Fruit fly (Drosophila melanogaster) whole organism, prepupa: ENCODE measurements around the gene CecB.

Experiments
- CG10631 ChIP-seq: fragments of 200-800 bp; sonication (Bioruptor generic); optimal IDR thresholded peaks from 2 replicates; lab custom pipeline; 2016; ENCODE audit warnings: missing biosample characterization, missing genetic modification characterization
- CG10669 ChIP-seq: fragments of 200-800 bp; sonication (Bioruptor generic); optimal IDR thresholded peaks from 3 replicates; lab custom pipeline; 2018; ENCODE audit warnings: missing biosample characterization, mild to moderate bottlenecking, missing genetic modification characterization, moderate library complexity
- CG11762 ChIP-seq: fragments of 200-800 bp; sonication (Bioruptor generic); optimal IDR thresholded peaks from 3 replicates; lab custom pipeline; 2016; ENCODE audit warnings: missing biosample characterization, missing genetic modification characterization; ENCODE audit not compliant: insufficient read depth
- CG11902 ChIP-seq: fragments of 200-800 bp; sonication (Bioruptor generic); optimal IDR thresholded peaks from 3 replicates; lab custom pipeline; 2016; ENCODE audit warnings: missing biosample characterization, missing genetic modification characterization
- CG15336 ChIP-seq: fragments of 200-800 bp; sonication (Bioruptor generic); IDR thresholded peaks from 2 replicates; pipeline ENCODE4 v1.3.6; 2022; ENCODE audit warnings: missing biosample characterization, missing genetic modification characterization
- CG1621 ChIP-seq: fragments of 200-800 bp; sonication (Bioruptor generic); optimal IDR thresholded peaks from 3 replicates; lab custom pipeline; 2018; ENCODE audit warnings: missing biosample characterization, mild to moderate bottlenecking, missing genetic modification characterization
- CG16779 ChIP-seq: fragments of 200-800 bp; sonication (Bioruptor generic); optimal IDR thresholded peaks from 3 replicates; lab custom pipeline; 2017; ENCODE audit warnings: missing biosample characterization, mild to moderate bottlenecking, missing genetic modification characterization
- CG3032 ChIP-seq: fragments of 200-800 bp; optimal IDR thresholded peaks from 2 replicates; lab custom pipeline; 2019; ENCODE audit warnings: missing biosample characterization, mild to moderate bottlenecking, missing genetic modification characterization, moderate library complexity
- CG31627 ChIP-seq: fragments of 200-800 bp; sonication (Bioruptor generic); optimal IDR thresholded peaks from 3 replicates; lab custom pipeline; 2016; ENCODE audit warnings: missing biosample characterization, missing genetic modification characterization
- CG32006 ChIP-seq: fragments of 200-800 bp; sonication (Bioruptor generic); optimal IDR thresholded peaks from 3 replicates; lab custom pipeline; 2017; ENCODE audit warnings: missing biosample characterization, mild to moderate bottlenecking, missing genetic modification characterization
- CG3919 ChIP-seq: fragments of 200-800 bp; sonication (Bioruptor generic); optimal IDR thresholded peaks from 3 replicates; lab custom pipeline; 2016; ENCODE audit warnings: missing biosample characterization, missing genetic modification characterization
- CG6276 ChIP-seq: fragments of 200-800 bp; sonication (Bioruptor generic); optimal IDR thresholded peaks from 2 replicates; lab custom pipeline; 2017; ENCODE audit warnings: missing biosample characterization, mild to moderate bottlenecking, missing genetic modification characterization
- CG6792 ChIP-seq: fragments of 200-800 bp; sonication (Bioruptor generic); optimal IDR thresholded peaks from 3 replicates; lab custom pipeline; 2016; ENCODE audit warnings: missing biosample characterization, missing genetic modification characterization
- CG6808 ChIP-seq: fragments of 200-800 bp; sonication (Bioruptor generic); optimal IDR thresholded peaks from 3 replicates; lab custom pipeline; 2017; ENCODE audit warnings: missing biosample characterization, missing genetic modification characterization, mild to moderate bottlenecking, moderate library complexity, missing genetic modification reagents
- CG6854 ChIP-seq: fragments of 200-800 bp; sonication (Bioruptor generic); optimal IDR thresholded peaks from 2 replicates; lab custom pipeline; 2017; ENCODE audit warnings: missing biosample characterization, mild to moderate bottlenecking, missing genetic modification characterization
- CG7368 ChIP-seq: fragments of 200-800 bp; sonication (Bioruptor generic); optimal IDR thresholded peaks from 3 replicates; lab custom pipeline; 2016; ENCODE audit warnings: missing biosample characterization, missing genetic modification characterization
- CG8319 ChIP-seq: fragments of 200-800 bp; sonication (Bioruptor generic); optimal IDR thresholded peaks from 3 replicates; lab custom pipeline; 2016; ENCODE audit warnings: missing biosample characterization, missing genetic modification characterization
- CG9139 ChIP-seq: fragments of 200-800 bp; sonication (Bioruptor generic); optimal IDR thresholded peaks from 3 replicates; lab custom pipeline; 2017; ENCODE audit warnings: missing biosample characterization, mild to moderate bottlenecking, missing genetic modification characterization
- Eip75B ChIP-seq: fragments of 200-800 bp; sonication (Bioruptor generic); optimal IDR thresholded peaks from 3 replicates; lab custom pipeline; 2016; ENCODE audit warnings: missing biosample characterization, missing genetic modification characterization
- Eip78C ChIP-seq: fragments of 200-800 bp; sonication (Bioruptor generic); peaks from one replicate; lab custom pipeline; 2016; ENCODE audit warnings: missing biosample characterization, missing genetic modification characterization
- Eip93F ChIP-seq: fragments of 200-800 bp; sonication (Bioruptor generic); optimal IDR thresholded peaks from 2 replicates; lab custom pipeline; 2016; ENCODE audit warnings: missing biosample characterization, mild to moderate bottlenecking, missing genetic modification characterization
- Ets21C ChIP-seq: fragments of 200-800 bp; sonication (Bioruptor generic); optimal IDR thresholded peaks from 3 replicates; lab custom pipeline; 2016; ENCODE audit warnings: missing biosample characterization, missing genetic modification characterization
- Ets96B ChIP-seq: fragments of 200-800 bp; optimal IDR thresholded peaks from 2 replicates; lab custom pipeline; 2019; ENCODE audit warnings: missing biosample characterization, mild to moderate bottlenecking, missing genetic modification characterization, moderate library complexity
- Gug ChIP-seq: fragments of 200-800 bp; sonication (Bioruptor generic); IDR thresholded peaks from 2 replicates; pipeline ENCODE4 v1.3.6; 2022; ENCODE audit warnings: missing biosample characterization, missing genetic modification characterization
- Hr38 ChIP-seq: sonication (Bioruptor generic); optimal IDR thresholded peaks from 2 replicates; lab custom pipeline; 2016; ENCODE audit warnings: missing biosample characterization, missing genetic modification characterization
- Hr39 ChIP-seq: fragments of 200-800 bp; sonication (Bioruptor generic); optimal IDR thresholded peaks from 2 replicates; lab custom pipeline; 2016; ENCODE audit warnings: missing biosample characterization, missing genetic modification characterization
- Hr4 ChIP-seq: fragments of 200-800 bp; sonication (Bioruptor generic); optimal IDR thresholded peaks from 3 replicates; lab custom pipeline; 2016; ENCODE audit warnings: missing biosample characterization, missing genetic modification characterization
- Lpt ChIP-seq: fragments of 200-800 bp; sonication (Bioruptor generic); optimal IDR thresholded peaks from 3 replicates; lab custom pipeline; 2016; ENCODE audit warnings: missing biosample characterization, missing genetic modification characterization
- Met ChIP-seq: fragments of 200-800 bp; sonication (Bioruptor generic); optimal IDR thresholded peaks from 3 replicates; lab custom pipeline; 2016; ENCODE audit warnings: missing biosample characterization, missing genetic modification characterization
- OdsH ChIP-seq: fragments of 200-800 bp; sonication (Bioruptor generic); optimal IDR thresholded peaks from 3 replicates; lab custom pipeline; 2016; ENCODE audit warnings: missing biosample characterization, missing genetic modification characterization
- Smox ChIP-seq: fragments of 200-800 bp; sonication (Bioruptor generic); optimal IDR thresholded peaks from 3 replicates; lab custom pipeline; 2016; ENCODE audit warnings: missing biosample characterization, missing genetic modification characterization
- Sox102F ChIP-seq: fragments of 200-800 bp; sonication (Bioruptor generic); optimal IDR thresholded peaks from 2 replicates; lab custom pipeline; 2016; ENCODE audit warnings: missing biosample characterization, mild to moderate bottlenecking, missing genetic modification characterization
- Sox14 ChIP-seq: fragments of 200-800 bp; sonication (Bioruptor generic); optimal IDR thresholded peaks from 3 replicates; lab custom pipeline; 2016; ENCODE audit warnings: missing biosample characterization, missing genetic modification characterization
- Sox15 ChIP-seq: fragments of 200-800 bp; sonication (Bioruptor generic); optimal IDR thresholded peaks from 3 replicates; lab custom pipeline; 2016; ENCODE audit warnings: missing biosample characterization, missing genetic modification characterization
- achi ChIP-seq: fragments of 200-800 bp; sonication (Bioruptor generic); optimal IDR thresholded peaks from 3 replicates; lab custom pipeline; 2016; ENCODE audit warnings: missing biosample characterization, missing genetic modification characterization
- acj6 ChIP-seq: fragments of 200-800 bp; sonication (Bioruptor generic); optimal IDR thresholded peaks from 3 replicates; lab custom pipeline; 2016; ENCODE audit warnings: missing biosample characterization, missing genetic modification characterization
- cyc ChIP-seq: fragments of 200-800 bp; sonication (Bioruptor generic); optimal IDR thresholded peaks from 3 replicates; lab custom pipeline; 2016; ENCODE audit warnings: missing biosample characterization, missing genetic modification characterization
- dsx ChIP-seq: fragments of 200-800 bp; optimal IDR thresholded peaks from 3 replicates; lab custom pipeline; 2019; ENCODE audit warnings: missing biosample characterization, mild to moderate bottlenecking, missing genetic modification characterization, moderate library complexity; ENCODE audit not compliant: poor library complexity, severe bottlenecking
- eg ChIP-seq: fragments of 200-800 bp; sonication (Bioruptor generic); IDR thresholded peaks from 3 replicates; pipeline ENCODE4 v1.3.6; 2022; ENCODE audit warnings: missing biosample characterization, missing genetic modification characterization
- esn ChIP-seq: fragments of 200-800 bp; sonication (Bioruptor generic); optimal IDR thresholded peaks from 2 replicates; lab custom pipeline; 2016; ENCODE audit warnings: missing biosample characterization, mild to moderate bottlenecking, missing genetic modification characterization, moderate library complexity
- fd59A ChIP-seq: fragments of 200-800 bp; sonication (Bioruptor generic); optimal IDR thresholded peaks from 2 replicates; lab custom pipeline; 2017; ENCODE audit warnings: missing biosample characterization, mild to moderate bottlenecking, missing genetic modification characterization, missing genetic modification reagents
- fd85E ChIP-seq: fragments of 200-800 bp; sonication (Bioruptor generic); optimal IDR thresholded peaks from 3 replicates; lab custom pipeline; 2016; ENCODE audit warnings: missing biosample characterization, missing genetic modification characterization
- fkh ChIP-seq: fragments of 200-800 bp; sonication (Bioruptor generic); optimal IDR thresholded peaks from 3 replicates; lab custom pipeline; 2017; ENCODE audit warnings: missing biosample characterization, mild to moderate bottlenecking, missing genetic modification characterization, moderate library complexity
- lz ChIP-seq: fragments of 200-800 bp; sonication (Bioruptor generic); optimal IDR thresholded peaks from 3 replicates; lab custom pipeline; 2016; ENCODE audit warnings: missing biosample characterization, missing genetic modification characterization
- net ChIP-seq: fragments of 200-800 bp; sonication (Bioruptor generic); optimal IDR thresholded peaks from 3 replicates; lab custom pipeline; 2016; ENCODE audit warnings: missing biosample characterization, missing genetic modification characterization
- pdm3 ChIP-seq: fragments of 200-800 bp; sonication (Bioruptor generic); optimal IDR thresholded peaks from 3 replicates; lab custom pipeline; 2016; ENCODE audit warnings: missing biosample characterization, missing genetic modification characterization
- salr ChIP-seq, 2 experiments: fragments of 200-800 bp; sonication (Bioruptor generic); optimal IDR thresholded peaks; 3 replicates each; lab custom pipeline; 2016 to 2018; ENCODE audit warnings: missing biosample characterization in 2 of 2, missing genetic modification characterization in 2 of 2, mild to moderate bottlenecking in 1 of 2
- spab ChIP-seq: fragments of 200-800 bp; sonication (Bioruptor generic); optimal IDR thresholded peaks from 2 replicates; lab custom pipeline; 2017; ENCODE audit warnings: missing biosample characterization, mild to moderate bottlenecking, missing genetic modification characterization, missing genetic modification reagents
- ss ChIP-seq, 2 experiments: fragments of 200-800 bp; sonication (Bioruptor generic); optimal IDR thresholded peaks; 2 replicates in 1 of 2; 3 replicates in 1 of 2; lab custom pipeline; 2017 to 2018; ENCODE audit warnings: mild to moderate bottlenecking in 2 of 2, missing biosample characterization in 2 of 2, missing genetic modification characterization in 2 of 2, moderate library complexity in 1 of 2
- svp ChIP-seq: fragments of 200-800 bp; sonication (Bioruptor generic); peaks from one replicate; lab custom pipeline; 2016; ENCODE audit warnings: missing biosample characterization, missing genetic modification characterization
- topi ChIP-seq: fragments of 200-800 bp; sonication (Bioruptor generic); optimal IDR thresholded peaks from 3 replicates; lab custom pipeline; 2016; ENCODE audit warnings: missing biosample characterization, missing genetic modification characterization

Gene CecB

DNA sequence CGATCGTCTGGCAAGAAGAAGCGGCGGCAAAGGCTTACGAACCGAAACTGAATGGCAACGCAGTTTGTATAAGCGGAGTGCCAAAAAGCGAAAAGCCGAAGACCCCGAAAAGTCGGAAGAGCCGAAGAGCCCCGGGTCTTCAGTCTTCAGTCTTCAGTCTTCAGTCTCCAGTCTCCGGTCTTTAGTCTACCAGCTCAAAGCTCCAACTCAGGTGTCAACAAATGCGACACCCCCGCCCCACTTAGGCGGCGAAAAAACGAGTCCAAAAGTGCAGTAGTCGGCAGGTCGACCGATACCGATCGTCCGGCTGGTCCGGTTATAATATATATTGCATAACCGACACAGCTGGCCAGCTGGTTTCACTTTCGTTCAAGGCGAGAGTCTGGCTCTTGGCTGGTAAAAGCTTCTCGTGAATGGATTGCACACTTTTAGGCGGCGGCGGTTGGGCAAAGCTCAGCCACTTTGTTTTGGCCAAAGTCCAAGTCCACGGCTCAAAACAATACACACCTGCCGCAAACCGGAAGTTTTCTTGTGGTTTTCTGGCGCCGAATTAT is 29.7 kb upstream of the CecB start, which contains the start of gene CG9737:
Gene CG9737 (minus strand): TSS at position 51 of the 554 bp plus-strand sequence.
- TF ChIP-seq salr (GFP tag; optimal IDR thresholded peaks at IDR 0.05; lab: Kevin White, UChicago) (peak; percentile 15 to 30), Hr4 (GFP tag; lab: Kevin White, UChicago) (peak; percentile 54), CG6854 (peak; percentile 98), CG9139 (GFP tag; lab: Kevin White, UChicago) (peak; percentile 89), CG15336 (GFP tag; lab: Robert Waterston, UW) (peak; percentile 62; the same call in 1 of the 2 replicates), Ets96B (peak; percentile 3), Gug (no peak), CG1621 (tag; lab: Kevin White, UChicago) (peak; percentile 85), Ets21C (no peak), CG10631 (GFP tag; lab: Kevin White, UChicago) (no peak), CG3032 (tag; lab: Kevin White, UChicago) (peak; percentile 24), Lpt (GFP tag; lab: Kevin White, UChicago) (peak; percentile 61), esn (GFP tag; lab: Kevin White, UChicago) (peak; percentile 44), CG11762 (GFP tag; lab: Kevin White, UChicago) (peak; percentile 39), CG31627 (GFP tag; lab: Kevin White, UChicago) (no peak), Hr39 (GFP tag; lab: Kevin White, UChicago) (no peak), topi (GFP tag; lab: Kevin White, UChicago) (peak; percentile 67), svp (GFP tag; lab: Kevin White, UChicago) (peak; percentile 84), Sox14 (GFP tag; lab: Kevin White, UChicago) (peak; percentile 73), acj6 (no peak), CG6808 (GFP tag; lab: Kevin White, UChicago) (peak; percentile 85), eg (GFP tag; lab: Robert Waterston, UW) (peak; percentile 82), CG16779 (tag; lab: Kevin White, UChicago) (peak; percentile 84), Sox15 (GFP tag; lab: Kevin White, UChicago) (no peak), Eip75B (GFP tag; lab: Kevin White, UChicago) (peak; percentile 68), fd85E (peak; percentile 0), dsx (GFP tag; lab: Kevin White, UChicago) (peak; percentile 63), Eip93F (GFP tag; lab: Kevin White, UChicago) (peak; percentile 27), cyc (peak; percentile 27), pdm3 (GFP tag; lab: Kevin White, UChicago) (peak; percentile 43), CG11902 (no peak), achi (peak; percentile 20), Hr38 (no peak), lz (GFP tag; lab: Kevin White, UChicago) (no peak), CG32006 (GFP tag; lab: Kevin White, UChicago) (peak; percentile 50), CG7368 (GFP tag; lab: Kevin White, UChicago) (peak; percentile 60), OdsH (GFP tag; lab: Kevin White, UChicago) (no peak), CG6792 (no peak), fd59A (GFP tag; lab: Kevin White, UChicago) (no peak), Sox102F (GFP tag; lab: Kevin White, UChicago) (peak; percentile 72), fkh (GFP tag; lab: Kevin White, UChicago) (no peak), CG10669 (GFP tag; lab: Kevin White, UChicago) (peak; percentile 61), CG6276 (peak; percentile 92), spab (peak; percentile 71), CG8319 (GFP tag; lab: Kevin White, UChicago) (peak; percentile 37), Eip78C (peak; percentile 90), Met (peak; percentile 67), CG3919 (GFP tag; lab: Kevin White, UChicago) (peak; percentile 80), ss (GFP tag; optimal IDR thresholded peaks at IDR 0.05; lab: Kevin White, UChicago) (peak; percentile 86 to 92), net (peak; percentile 91), Smox (GFP tag; lab: Kevin White, UChicago) (peak; percentile 23)
